Fruit fly (Drosophila melanogaster): Measurements from ENCODE around the gene CG43800.

DNA sequence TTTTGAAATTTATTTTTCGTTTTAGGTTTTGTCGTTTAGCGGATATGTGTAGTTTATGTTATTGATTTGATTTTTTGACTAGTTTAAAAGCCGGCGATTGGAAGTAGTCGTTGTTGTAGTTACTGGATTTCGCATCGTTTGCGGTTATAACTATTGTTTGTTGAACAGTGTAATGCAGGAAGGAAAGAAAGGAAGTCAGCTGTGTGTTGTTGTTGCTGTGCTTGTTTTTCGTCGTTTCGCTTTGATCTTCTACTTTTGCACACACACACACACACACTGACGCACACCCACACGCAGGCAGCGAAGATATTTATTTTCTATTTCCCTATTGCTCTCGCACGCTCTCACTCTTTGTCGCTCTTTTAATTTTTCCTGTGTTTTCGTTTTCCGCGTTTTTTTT lies 13.4 kb downstream of the CG43800 start:
- TF ChIP-seq Clk (GFP tag; optimal IDR thresholded peaks at IDR 0.05) (no peak), Hr96 (GFP tag; optimal IDR thresholded peaks at IDR 0.05) (no peak), bab1 (GFP tag; optimal IDR thresholded peaks at IDR 0.05) (no peak), kay (GFP tag; ENCODE audit: borderline replicate concordance) (no peak), tj (GFP tag; optimal IDR thresholded peaks at IDR 0.05) (no peak), CG1620 (GFP tag; optimal IDR thresholded peaks at IDR 0.05) (no peak), CG33017 (tag; optimal IDR thresholded peaks at IDR 0.05) (no peak), CG12768 (GFP tag; optimal IDR thresholded peaks at IDR 0.05) (no peak), CG5204 (GFP tag; optimal IDR thresholded peaks at IDR 0.05) (no peak), Mnt (GFP tag; optimal IDR thresholded peaks at IDR 0.05) (no peak), toe (GFP tag; optimal IDR thresholded peaks at IDR 0.05) (no peak), Crg-1 (GFP tag; optimal IDR thresholded peaks at IDR 0.05) (no peak), CG11617 (GFP tag; optimal IDR thresholded peaks at IDR 0.05) (no peak), CG7101 (tag; optimal IDR thresholded peaks at IDR 0.05) (no peak)

Data from whole organism, adult.